Worm (Caenorhabditis elegans) whole organism, L4 larva: ENCODE measurements around the gene C34C12.9.
A peak's percentile ranks its signal among the peaks of the same experiment; 100 is the strongest.
"Not testable (repeated sequence)": the region's sequence is repeated elsewhere in the genome, so short reads cannot be mapped to it uniquely, and the experiment has no call there.

Experiments used
- D1046.2 ChIP-seq: fragments of 200-800 bp; sonication (Bioruptor generic); IDR thresholded peaks from 2 replicates; pipeline ENCODE4 v1.3.6; 2022; ENCODE audit warnings: missing genetic modification characterization, missing compliant biosample characterization
- F44E2.7 ChIP-seq: fragments of 200-800 bp; sonication (Bioruptor generic); IDR thresholded peaks from 2 replicates; pipeline ENCODE4 v2.1.2; 2022; ENCODE audit warnings: missing genetic modification characterization, missing compliant biosample characterization
- F49E8.2 ChIP-seq: sonication (generic microtip); optimal IDR thresholded peaks from 2 replicates; lab custom pipeline; 2016; ENCODE audit warnings: missing compliant biosample characterization, mild to moderate bottlenecking, missing genetic modification characterization, borderline replicate concordance
- Y105C5A.15 ChIP-seq: fragments of 200-800 bp; sonication (Bioruptor generic); IDR thresholded peaks from 2 replicates; pipeline ENCODE4 v1.3.6; 2022; ENCODE audit warnings: missing genetic modification characterization, missing compliant biosample characterization
- ZK337.2 ChIP-seq: fragments of 200-800 bp; sonication (Bioruptor generic); IDR thresholded peaks from 2 replicates; pipeline ENCODE4 v1.3.6; 2022; ENCODE audit warnings: missing genetic modification reagents, missing genetic modification characterization, missing compliant biosample characterization
- aha-1 ChIP-seq: fragments of 150-350 bp; peaks from one replicate; lab custom pipeline; 2014; ENCODE audit warnings: missing biosample characterization, missing genetic modification characterization
- aly-2 ChIP-seq: sonication (generic microtip); optimal IDR thresholded peaks from 2 replicates; lab custom pipeline; 2018; ENCODE audit warnings: missing biosample characterization, missing genetic modification characterization
- ceh-20 ChIP-seq: fragments of 200-800 bp; sonication (Bioruptor generic); IDR thresholded peaks from 2 replicates; pipeline ENCODE4 v1.3.6; 2022; ENCODE audit warnings: missing genetic modification reagents, missing genetic modification characterization, missing compliant biosample characterization
- ceh-82 ChIP-seq: sonication (generic microtip); optimal IDR thresholded peaks from 2 replicates; lab custom pipeline; 2017; ENCODE audit warnings: missing biosample characterization, missing genetic modification characterization
- ces-1 ChIP-seq: fragments of 150-350 bp; sonication (generic microtip); optimal IDR thresholded peaks from 4 replicates; lab custom pipeline; 2014; ENCODE audit warnings: missing biosample characterization, missing genetic modification reagents, missing genetic modification characterization
- ctbp-1 ChIP-seq: fragments of 200-800 bp; sonication (Bioruptor generic); IDR thresholded peaks from 2 replicates; pipeline ENCODE4 v1.3.6; 2022; ENCODE audit warnings: missing genetic modification reagents, missing genetic modification characterization, missing compliant biosample characterization
- dmd-6 ChIP-seq: fragments of 200-800 bp; sonication (Bioruptor generic); IDR thresholded peaks from 2 replicates; pipeline ENCODE4 v1.3.6; 2022; ENCODE audit warnings: missing genetic modification reagents, missing genetic modification characterization, missing compliant biosample characterization
- dpl-1 ChIP-seq: fragments of 150-350 bp; optimal IDR thresholded peaks from 2 replicates; lab custom pipeline; 2014; ENCODE audit warnings: missing biosample characterization, missing genetic modification reagents, missing genetic modification characterization
- egl-27 ChIP-seq: sonication (generic microtip); optimal IDR thresholded peaks from 3 replicates; lab custom pipeline; 2017; ENCODE audit warnings: missing biosample characterization, missing genetic modification reagents, missing genetic modification characterization
- egl-43 ChIP-seq: fragments of 200-800 bp; sonication (Bioruptor generic); IDR thresholded peaks from 2 replicates; pipeline ENCODE4 v1.3.6; 2022; ENCODE audit warnings: missing genetic modification reagents, missing genetic modification characterization, missing compliant biosample characterization
- hlh-11 ChIP-seq: fragments of 200-800 bp; sonication (Bioruptor generic); optimal IDR thresholded peaks from 2 replicates; lab custom pipeline; 2018; ENCODE audit warnings: mild to moderate bottlenecking, missing genetic modification characterization, missing compliant biosample characterization
- lin-1 ChIP-seq: fragments of 200-800 bp; sonication (Bioruptor generic); IDR thresholded peaks from 2 replicates; pipeline ENCODE4 v1.3.6; 2022; ENCODE audit warnings: missing genetic modification reagents, missing genetic modification characterization, missing compliant biosample characterization
- lin-13 ChIP-seq: fragments of 150-350 bp; optimal IDR thresholded peaks from 2 replicates; lab custom pipeline; 2014; ENCODE audit warnings: missing biosample characterization, missing genetic modification reagents, missing genetic modification characterization
- lsy-2 ChIP-seq, 2 experiments: fragments of 150-350 bp in 1 of 2; sonication (generic microtip) in 1 of 2; optimal IDR thresholded peaks; 2 replicates each; lab custom pipeline; 2014 to 2017; ENCODE audit warnings: missing biosample characterization in 2 of 2, missing genetic modification characterization in 2 of 2
- mdl-1 ChIP-seq, 2 experiments: fragments of 150-350 bp in 1 of 2; sonication (generic microtip) in 1 of 2; optimal IDR thresholded peaks; 2 replicates each; lab custom pipeline; 2014 to 2017; ENCODE audit warnings: missing biosample characterization in 2 of 2, missing genetic modification characterization in 2 of 2
- mdt-29 ChIP-seq: fragments of 200-800 bp; sonication (Bioruptor generic); IDR thresholded peaks from 2 replicates; pipeline ENCODE4 v1.3.6; 2022; ENCODE audit warnings: missing genetic modification reagents, missing genetic modification characterization, missing compliant biosample characterization
- mep-1 ChIP-seq: fragments of 150-350 bp; sonication (generic microtip); optimal IDR thresholded peaks from 3 replicates; lab custom pipeline; 2014; ENCODE audit warnings: missing biosample characterization, missing genetic modification characterization
- mxl-3 ChIP-seq: fragments of 200-800 bp; sonication (Bioruptor generic); optimal IDR thresholded peaks from 2 replicates; lab custom pipeline; 2018; ENCODE audit warnings: mild to moderate bottlenecking, missing genetic modification characterization, missing compliant biosample characterization
- nhr-10 ChIP-seq: fragments of 150-350 bp; optimal IDR thresholded peaks from 2 replicates; lab custom pipeline; 2014; ENCODE audit warnings: missing biosample characterization, missing genetic modification characterization
- nhr-102 ChIP-seq: sonication (generic microtip); optimal IDR thresholded peaks from 2 replicates; lab custom pipeline; 2016; ENCODE audit warnings: mild to moderate bottlenecking, missing genetic modification characterization, moderate library complexity, missing compliant biosample characterization
- nhr-28 ChIP-seq: fragments of 150-350 bp; optimal IDR thresholded peaks from 2 replicates; lab custom pipeline; 2014; ENCODE audit warnings: missing biosample characterization, missing genetic modification characterization
- nhr-76 ChIP-seq: fragments of 150-350 bp; optimal IDR thresholded peaks from 2 replicates; lab custom pipeline; 2014; ENCODE audit warnings: missing biosample characterization, missing genetic modification characterization
- pqm-1 ChIP-seq: sonication (generic microtip); optimal IDR thresholded peaks from 2 replicates; lab custom pipeline; 2017; ENCODE audit warnings: missing biosample characterization, missing genetic modification characterization
- rbr-2 ChIP-seq: sonication (generic microtip); optimal IDR thresholded peaks from 2 replicates; lab custom pipeline; 2016; ENCODE audit warnings: missing genotype, missing genetic modification characterization, missing compliant biosample characterization
- set-16 ChIP-seq: fragments of 200-800 bp; sonication (Bioruptor generic); IDR thresholded peaks from 2 replicates; pipeline ENCODE4 v1.3.6; 2022; ENCODE audit warnings: missing genetic modification reagents, missing genetic modification characterization, missing compliant biosample characterization
- tra-1 ChIP-seq: fragments of 200-800 bp; sonication (Bioruptor generic); IDR thresholded peaks from 2 replicates; pipeline ENCODE4 v1.3.6; 2022; ENCODE audit warnings: missing genetic modification reagents, missing genetic modification characterization, missing compliant biosample characterization
- unc-130 ChIP-seq: sonication (generic microtip); optimal IDR thresholded peaks from 2 replicates; lab custom pipeline; 2016; ENCODE audit warnings: missing genetic modification reagents, missing genetic modification characterization, missing compliant biosample characterization
- unc-62 ChIP-seq, 3 experiments: fragments of 150-350 bp in 1 of 3; sonication (generic microtip); optimal IDR thresholded peaks in 2 of 3; peaks in 1 of 3; 1 replicate in 1 of 3; 2 replicates in 2 of 3; lab custom pipeline; 2014 to 2017; ENCODE audit warnings: missing biosample characterization in 3 of 3, missing genetic modification characterization in 3 of 3, missing genetic modification reagents in 3 of 3, missing genotype in 1 of 3
- vab-7 ChIP-seq: fragments of 200-800 bp; sonication (Bioruptor generic); IDR thresholded peaks from 2 replicates; pipeline ENCODE4 v1.3.6; 2022; ENCODE audit warnings: missing genetic modification reagents, missing genetic modification characterization, missing compliant biosample characterization
- zfp-3 ChIP-seq: fragments of 200-800 bp; sonication (Bioruptor generic); conservative IDR thresholded peaks from 2 replicates; pipeline ENCODE4 v1.3.6; 2022; ENCODE audit warnings: missing genetic modification reagents, missing genetic modification characterization, missing compliant biosample characterization
- zip-2 ChIP-seq: fragments of 150-350 bp; optimal IDR thresholded peaks from 2 replicates; lab custom pipeline; 2014; ENCODE audit warnings: missing biosample characterization, missing genetic modification characterization

The C34C12.9 gene

DNA sequence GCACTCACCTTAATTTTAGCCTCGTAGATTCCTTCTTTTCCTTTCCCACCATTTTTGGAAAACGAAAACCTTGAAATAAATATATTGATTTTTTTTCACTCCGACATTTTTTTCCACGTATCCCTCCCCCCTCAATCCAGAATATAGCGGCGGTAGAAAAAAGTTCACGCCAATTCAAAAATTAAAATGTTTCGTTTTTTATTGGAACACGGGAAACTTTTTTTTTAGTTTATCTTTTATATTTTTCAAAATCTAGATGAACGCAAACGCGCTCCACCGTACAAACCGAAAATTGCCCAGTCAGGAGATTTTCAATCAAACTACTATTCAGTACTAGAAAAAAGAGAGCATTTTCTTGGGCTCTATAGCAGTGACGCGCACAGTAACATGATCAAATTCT lies 31.2 kb downstream of the C34C12.9 start, which contains the start of gene spe-41:
spe-41 (minus strand) TSS at position 72 of the 400 bp plus-strand sequence.
- no peak for TF ChIP-seq dpl-1 (GFP tag; lab: Kevin White, UChicago)
- TF ChIP-seq F44E2.7 (GFP tag; lab: Robert Waterston, UW): no peak
- TF ChIP-seq aha-1 (tag; lab: Kevin White, UChicago): peak; percentile 90

DNA sequence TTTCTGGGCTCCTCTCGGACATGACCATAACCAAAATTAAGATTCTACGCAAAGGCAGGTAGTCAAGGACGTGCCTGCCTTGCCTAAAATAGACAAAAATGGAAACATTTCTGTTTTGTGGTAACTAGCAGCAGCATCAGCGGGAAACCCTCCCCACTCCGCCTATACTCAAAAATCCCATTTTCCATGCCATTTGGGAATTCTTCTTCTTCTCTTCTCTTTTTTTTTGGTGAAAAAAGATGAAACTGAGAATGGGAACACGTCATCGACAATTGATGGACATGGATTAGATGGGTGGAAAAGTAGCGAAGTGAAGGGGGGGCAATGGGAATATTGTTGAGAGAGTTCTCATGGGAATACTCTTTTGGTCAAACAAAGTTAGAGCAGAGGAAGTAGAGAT lies 38.2 kb downstream of the C34C12.9 start:
- TF ChIP-seq D1046.2 (GFP tag; lab: Robert Waterston, UW) (no peak), rbr-2 (peak; percentile 2), aha-1 (tag; lab: Kevin White, UChicago) (peak; percentile 93), unc-130 (GFP tag; lab: Kevin White, UChicago) (no peak), ceh-20 (GFP tag; lab: Robert Waterston, UW) (0 out of 2 replicates have a peak, but pooled peaks have one; percentile 40), ctbp-1 (no peak), mep-1 (no peak), zfp-3 (GFP tag; lab: Robert Waterston, UW) (no peak), unc-62 (GFP tag; optimal IDR thresholded peaks at IDR 0.05 in 1 of 2; lab: Kevin White, UChicago) (peak in 1 of 2 experiments; percentile 28), unc-62 (tag; optimal IDR thresholded peaks at IDR 0.05; lab: Kevin White, UChicago) (no peak)

DNA sequence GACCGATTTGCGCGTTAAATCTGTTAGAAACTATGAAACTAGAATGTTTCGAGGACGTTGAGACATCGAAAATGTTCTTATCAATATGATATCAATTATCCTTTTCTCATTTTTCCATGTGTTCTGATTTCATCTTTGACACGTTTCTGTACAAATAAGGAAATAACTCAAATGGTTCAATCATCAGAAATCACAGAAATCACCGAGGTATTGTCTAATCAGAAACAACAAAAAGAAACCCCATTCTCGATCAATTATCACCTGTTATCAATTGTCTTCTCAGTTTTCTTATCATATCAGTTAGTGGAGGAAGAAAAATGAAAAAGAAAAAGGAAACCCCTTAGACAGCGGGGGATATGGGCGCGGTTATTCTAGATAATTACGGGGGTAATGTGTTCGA lies 40.2 kb downstream of the C34C12.9 start:
- no peak for TF ChIP-seq egl-43 (GFP tag; lab: Robert Waterston, UW)
- no peak for TF ChIP-seq lin-13 (GFP tag; lab: Kevin White, UChicago)
- TF ChIP-seq pqm-1 (tag; lab: Kevin White, UChicago): peak; percentile 60
- TF ChIP-seq nhr-28 (tag; lab: Kevin White, UChicago): peak; percentile 72
- peak in 1 of 2 experiments; percentile 4 for TF ChIP-seq lsy-2 (tag; optimal IDR thresholded peaks at IDR 0.05; lab: Kevin White, UChicago)
- no peak for TF ChIP-seq lin-1 (GFP tag; lab: Robert Waterston, UW)
- TF ChIP-seq nhr-76: no peak
- no peak for TF ChIP-seq nhr-10 (tag; lab: Kevin White, UChicago)
- TF ChIP-seq ZK337.2: no peak
- peak; percentile 60 for TF ChIP-seq dmd-6 (GFP tag; lab: Robert Waterston, UW)
- TF ChIP-seq egl-27 (tag; lab: Kevin White, UChicago): no peak
- peak in 1 of 2 experiments; percentile 99 for TF ChIP-seq unc-62 (GFP tag; optimal IDR thresholded peaks at IDR 0.05 in 1 of 2; lab: Kevin White, UChicago)
- no peak for TF ChIP-seq unc-62 (tag; optimal IDR thresholded peaks at IDR 0.05; lab: Kevin White, UChicago)
- no peak for TF ChIP-seq rbr-2
- no peak for TF ChIP-seq vab-7 (GFP tag; lab: Robert Waterston, UW)
- peak; percentile 41 for TF ChIP-seq hlh-11 (tag; lab: Kevin White, UChicago)
- TF ChIP-seq zip-2 (tag; lab: Kevin White, UChicago): no peak
- TF ChIP-seq mdl-1 (tag; optimal IDR thresholded peaks at IDR 0.05; lab: Kevin White, UChicago): peak in 1 of 2 experiments; percentile 51
- no peak for TF ChIP-seq mxl-3
- no peak for TF ChIP-seq aly-2 (tag; lab: Kevin White, UChicago)
- no peak for TF ChIP-seq Y105C5A.15 (GFP tag; lab: Robert Waterston, UW)

DNA sequence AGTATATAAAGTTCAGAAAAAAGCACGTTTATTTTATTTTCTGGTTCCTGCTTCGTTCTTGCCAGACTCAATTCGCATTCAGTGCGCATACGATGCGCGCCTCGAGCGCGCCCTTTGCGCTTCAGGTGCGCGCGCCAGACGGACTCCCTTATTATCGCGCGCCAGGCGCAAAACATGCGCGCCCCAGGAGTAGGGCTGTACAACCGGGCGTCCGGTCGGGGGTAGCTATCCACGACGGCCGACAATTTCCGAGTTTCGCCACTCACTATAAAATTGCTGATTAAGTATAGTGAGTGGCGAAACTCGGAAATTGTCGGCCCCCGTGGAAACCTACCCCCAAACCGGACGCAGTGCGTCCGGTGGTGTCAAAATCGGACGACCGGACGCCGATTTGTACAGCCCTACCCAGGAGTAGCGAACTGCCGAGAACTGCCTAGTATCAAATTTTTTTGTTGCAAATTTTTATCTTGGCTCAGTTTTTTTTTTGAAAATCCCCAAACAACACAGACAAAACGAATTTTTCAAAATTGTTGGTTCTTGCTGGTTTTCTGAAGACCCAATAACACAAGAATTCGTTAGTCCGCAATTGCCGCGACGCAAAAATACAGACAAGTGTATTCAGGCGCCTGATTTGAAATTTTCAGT lies 41.7 kb downstream of the C34C12.9 start:
- peak in 1 of 2 experiments; percentile 57 for TF ChIP-seq unc-62 (GFP tag; optimal IDR thresholded peaks at IDR 0.05 in 1 of 2; lab: Kevin White, UChicago)
- TF ChIP-seq unc-62 (tag; optimal IDR thresholded peaks at IDR 0.05; lab: Kevin White, UChicago): not testable (repeated sequence)
- peak; percentile 84 for TF ChIP-seq set-16 (GFP tag; lab: Robert Waterston, UW)

DNA sequence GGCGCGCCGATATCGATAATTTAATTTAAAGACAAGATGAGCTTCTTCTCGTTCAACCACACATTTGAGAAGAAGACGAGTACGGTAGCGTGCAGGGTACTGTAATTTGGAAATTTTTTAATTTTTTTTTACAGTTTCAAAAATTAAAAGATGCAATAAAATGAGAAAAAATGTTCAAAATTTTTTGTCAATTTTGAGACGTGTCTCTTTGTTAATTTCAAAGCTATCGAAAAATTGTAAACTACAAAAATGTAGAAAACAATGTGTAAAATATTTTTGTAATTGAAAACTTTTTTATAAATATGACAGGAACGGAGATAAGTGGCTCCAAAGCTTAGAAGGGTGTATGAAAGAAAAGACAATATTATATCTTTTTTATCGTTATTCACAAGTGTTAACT lies 43.9 kb downstream of the C34C12.9 start, which contains the start of gene K01A11.1:
K01A11.1 (minus strand) TSS at position 101 of the 400 bp plus-strand sequence.
- TF ChIP-seq lsy-2 (tag; optimal IDR thresholded peaks at IDR 0.05; lab: Kevin White, UChicago): no peak
- TF ChIP-seq nhr-102 (tag; lab: Kevin White, UChicago): no peak
- TF ChIP-seq tra-1 (GFP tag; lab: Robert Waterston, UW): no peak
- no peak for TF ChIP-seq ceh-82 (tag; lab: Kevin White, UChicago)
- no peak for TF ChIP-seq ces-1 (GFP tag; lab: Kevin White, UChicago)
- TF ChIP-seq mdt-29 (GFP tag; lab: Robert Waterston, UW): no peak
- TF ChIP-seq F49E8.2: no peak
- no peak for TF ChIP-seq rbr-2
